Fruit fly (Drosophila melanogaster) whole organism, embryonic: ENCODE results near the gene CG42366.

Experiments
- CG10321 ChIP-seq: fragments of 200-800 bp; sonication (Bioruptor generic); IDR thresholded peaks from 2 replicates; pipeline ENCODE4 v1.3.6; 2022; ENCODE audit warnings: missing biosample characterization, missing genetic modification characterization
- CG11093 ChIP-seq: fragments of 200-800 bp; sonication (Bioruptor generic); IDR thresholded peaks from 3 replicates; pipeline ENCODE4 v1.3.6; 2022; ENCODE audit warnings: missing biosample characterization, missing genetic modification characterization
- CG12104 ChIP-seq: fragments of 200-800 bp; sonication (Bioruptor generic); optimal IDR thresholded peaks from 3 replicates; lab custom pipeline; 2016; ENCODE audit warnings: missing biosample characterization, missing genetic modification characterization
- CG12391 ChIP-seq: fragments of 200-800 bp; sonication (Bioruptor generic); optimal IDR thresholded peaks from 3 replicates; lab custom pipeline; 2018; ENCODE audit warnings: missing biosample characterization, mild to moderate bottlenecking, missing genetic modification characterization, moderate library complexity
- CG14965 ChIP-seq: fragments of 200-800 bp; sonication (Bioruptor generic); optimal IDR thresholded peaks from 2 replicates; lab custom pipeline; 2016; ENCODE audit warnings: missing biosample characterization, missing genetic modification characterization, borderline replicate concordance
- CG15269 ChIP-seq: fragments of 200-800 bp; sonication (Bioruptor generic); optimal IDR thresholded peaks from 2 replicates; lab custom pipeline; 2018; ENCODE audit warnings: missing biosample characterization, mild to moderate bottlenecking, missing genetic modification characterization, moderate library complexity
- CG16779 ChIP-seq: fragments of 200-800 bp; sonication (Bioruptor generic); IDR thresholded peaks from 2 replicates; pipeline ENCODE4 v1.3.6; 2022; ENCODE audit warnings: missing biosample characterization, missing genetic modification characterization
- CG17568 ChIP-seq: fragments of 200-800 bp; sonication (Bioruptor generic); optimal IDR thresholded peaks from 2 replicates; lab custom pipeline; 2018; ENCODE audit warnings: missing biosample characterization, mild to moderate bottlenecking, missing genetic modification characterization, moderate library complexity
- CG3281 ChIP-seq: fragments of 200-800 bp; sonication (Bioruptor generic); optimal IDR thresholded peaks from 3 replicates; lab custom pipeline; 2017; ENCODE audit warnings: missing biosample characterization, mild to moderate bottlenecking, missing genetic modification characterization
- CG33213 ChIP-seq: fragments of 200-800 bp; sonication (Bioruptor generic); optimal IDR thresholded peaks from 3 replicates; lab custom pipeline; 2016; ENCODE audit warnings: missing biosample characterization, missing genetic modification characterization
- CG34224 ChIP-seq: fragments of 200-800 bp; sonication (Bioruptor generic); IDR thresholded peaks from 3 replicates; pipeline ENCODE4 v1.3.6; 2022; ENCODE audit warnings: missing biosample characterization, missing genetic modification characterization; ENCODE audit not compliant: partially characterized antibody
- CG34422 ChIP-seq: fragments of 200-800 bp; sonication (Bioruptor generic); IDR thresholded peaks from 3 replicates; pipeline ENCODE4 v1.3.6; 2022; ENCODE audit warnings: missing biosample characterization, missing genetic modification characterization
- CG4282 ChIP-seq: fragments of 200-800 bp; sonication (Bioruptor generic); optimal IDR thresholded peaks from 2 replicates; lab custom pipeline; 2016; ENCODE audit warnings: missing biosample characterization, missing genetic modification characterization
- CG4617 ChIP-seq: fragments of 200-800 bp; sonication (Bioruptor generic); optimal IDR thresholded peaks from 3 replicates; lab custom pipeline; 2016; ENCODE audit warnings: missing biosample characterization, missing genetic modification characterization, borderline replicate concordance
- CG7372 ChIP-seq: fragments of 200-800 bp; sonication (Bioruptor generic); IDR thresholded peaks from 2 replicates; pipeline ENCODE4 v1.3.6; 2022; ENCODE audit warnings: missing biosample characterization, missing genetic modification characterization
- CG7745 ChIP-seq: fragments of 200-800 bp; sonication (Bioruptor generic); optimal IDR thresholded peaks from 2 replicates; lab custom pipeline; 2018; ENCODE audit warnings: missing biosample characterization, mild to moderate bottlenecking, missing genetic modification characterization, moderate library complexity
- CG8281 ChIP-seq: fragments of 200-800 bp; sonication (Bioruptor generic); optimal IDR thresholded peaks from 2 replicates; lab custom pipeline; 2018; ENCODE audit warnings: missing biosample characterization, mild to moderate bottlenecking, missing genetic modification characterization, moderate library complexity
- CG8478 ChIP-seq: fragments of >200 bp; optimal IDR thresholded peaks from 2 replicates; lab custom pipeline; 2018
- CG8924 ChIP-seq: fragments of 200-800 bp; optimal IDR thresholded peaks from 3 replicates; lab custom pipeline; 2019; ENCODE audit warnings: missing biosample characterization, mild to moderate bottlenecking, missing genetic modification characterization, moderate library complexity
- CoRest ChIP-seq: fragments of 200-800 bp; sonication (Bioruptor generic); optimal IDR thresholded peaks from 3 replicates; lab custom pipeline; 2018; ENCODE audit warnings: missing biosample characterization, mild to moderate bottlenecking, missing genetic modification characterization, moderate library complexity
- D19B ChIP-seq: fragments of 200-800 bp; sonication (Bioruptor generic); optimal IDR thresholded peaks from 2 replicates; lab custom pipeline; 2017; ENCODE audit warnings: missing biosample characterization, mild to moderate bottlenecking, missing genetic modification characterization
- Dad ChIP-seq: fragments of 200-800 bp; sonication (Bioruptor generic); optimal IDR thresholded peaks from 3 replicates; lab custom pipeline; 2016; ENCODE audit warnings: missing biosample characterization, missing genetic modification characterization
- Dip3 ChIP-seq: fragments of 200-800 bp; sonication (Bioruptor generic); optimal IDR thresholded peaks from 3 replicates; lab custom pipeline; 2016; ENCODE audit warnings: missing biosample characterization, missing genetic modification characterization
- Dll ChIP-seq: fragments of 200-800 bp; sonication (Bioruptor generic); IDR thresholded peaks from 4 replicates; pipeline ENCODE4 v1.3.6; 2022; ENCODE audit warnings: missing biosample characterization, missing genetic modification characterization; ENCODE audit not compliant: partially characterized antibody
- Fer2 ChIP-seq: fragments of 200-800 bp; sonication (Bioruptor generic); optimal IDR thresholded peaks from 2 replicates; lab custom pipeline; 2018; ENCODE audit warnings: missing biosample characterization, mild to moderate bottlenecking, missing genetic modification characterization, moderate library complexity
- Lhr ChIP-seq: fragments of 200-800 bp; sonication (Bioruptor generic); optimal IDR thresholded peaks from 3 replicates; lab custom pipeline; 2017; ENCODE audit warnings: mild to moderate bottlenecking, missing biosample characterization, missing genetic modification reagents, missing genetic modification characterization
- Mad ChIP-seq: fragments of 200-800 bp; sonication (Bioruptor generic); optimal IDR thresholded peaks from 2 replicates; lab custom pipeline; 2016; ENCODE audit warnings: missing biosample characterization, missing genetic modification characterization
- Meics ChIP-seq: fragments of 200-800 bp; sonication (Bioruptor generic); optimal IDR thresholded peaks from 2 replicates; lab custom pipeline; 2017; ENCODE audit warnings: missing biosample characterization, mild to moderate bottlenecking, missing genetic modification characterization
- Oaz ChIP-seq: fragments of 200-800 bp; sonication (Bioruptor generic); IDR thresholded peaks from 2 replicates; pipeline ENCODE4 v1.3.6; 2022; ENCODE audit warnings: missing biosample characterization, missing genetic modification characterization
- Opbp ChIP-seq: fragments of 200-800 bp; sonication (Bioruptor generic); IDR thresholded peaks from 3 replicates; pipeline ENCODE4 v1.3.6; 2022; ENCODE audit warnings: missing biosample characterization, missing genetic modification characterization; ENCODE audit not compliant: partially characterized antibody
- Rfx ChIP-seq: fragments of 200-800 bp; sonication (Bioruptor generic); IDR thresholded peaks from 2 replicates; pipeline ENCODE4 v1.3.6; 2022; ENCODE audit warnings: missing biosample characterization, missing genetic modification characterization
- Xbp1 ChIP-seq: fragments of 200-800 bp; sonication (Bioruptor generic); optimal IDR thresholded peaks from 3 replicates; lab custom pipeline; 2016; ENCODE audit warnings: missing biosample characterization, mild to moderate bottlenecking, missing genetic modification characterization
- Xrp1 ChIP-seq: fragments of 200-800 bp; sonication (Bioruptor generic); IDR thresholded peaks from 2 replicates; pipeline ENCODE4 v1.3.6; 2022; ENCODE audit warnings: missing biosample characterization, missing genetic modification characterization
- YL-1 ChIP-seq: fragments of 200-800 bp; sonication (Bioruptor generic); optimal IDR thresholded peaks from 3 replicates; lab custom pipeline; 2017; ENCODE audit warnings: missing biosample characterization, mild to moderate bottlenecking, missing genetic modification characterization
- cwo ChIP-seq: fragments of 200-800 bp; sonication (Bioruptor generic); optimal IDR thresholded peaks from 3 replicates; lab custom pipeline; 2017; ENCODE audit warnings: missing biosample characterization, missing genetic modification characterization, mild to moderate bottlenecking, moderate library complexity, missing genetic modification reagents
- dan ChIP-seq: fragments of 200-800 bp; sonication (Bioruptor generic); IDR thresholded peaks from 2 replicates; pipeline ENCODE4 v1.3.6; 2022; ENCODE audit warnings: missing biosample characterization, missing genetic modification characterization
- emc ChIP-seq: fragments of 200-800 bp; sonication (Bioruptor generic); optimal IDR thresholded peaks from 2 replicates; lab custom pipeline; 2016; ENCODE audit warnings: missing biosample characterization, missing genetic modification characterization
- ewg ChIP-seq: fragments of 200-800 bp; sonication (Bioruptor generic); optimal IDR thresholded peaks from 3 replicates; lab custom pipeline; 2017; ENCODE audit warnings: mild to moderate bottlenecking, missing biosample characterization, missing genetic modification reagents, missing genetic modification characterization
- eyg ChIP-seq: fragments of 200-800 bp; sonication (Bioruptor generic); optimal IDR thresholded peaks from 3 replicates; lab custom pipeline; 2016; ENCODE audit warnings: missing biosample characterization, missing genetic modification characterization
- fd64A ChIP-seq: fragments of 200-800 bp; sonication (Bioruptor generic); optimal IDR thresholded peaks from 3 replicates; lab custom pipeline; 2018; ENCODE audit warnings: missing biosample characterization, mild to moderate bottlenecking, missing genetic modification characterization
- hth ChIP-seq: fragments of >200 bp; optimal IDR thresholded peaks from 2 replicates; lab custom pipeline; 2017; ENCODE audit warnings: inconsistent platforms
- mam ChIP-seq: fragments of 200-800 bp; sonication (Bioruptor generic); optimal IDR thresholded peaks from 3 replicates; lab custom pipeline; 2016; ENCODE audit warnings: missing biosample characterization, missing genetic modification characterization
- pb ChIP-seq: fragments of 200-800 bp; sonication (Bioruptor generic); optimal IDR thresholded peaks from 3 replicates; lab custom pipeline; 2016; ENCODE audit warnings: missing biosample characterization, missing genetic modification characterization
- sisA ChIP-seq: fragments of 200-800 bp; sonication (Bioruptor generic); IDR thresholded peaks from 2 replicates; pipeline ENCODE4 v1.3.6; 2022; ENCODE audit warnings: missing biosample characterization, missing genetic modification characterization
- slbo ChIP-seq: fragments of 200-800 bp; sonication (Bioruptor generic); IDR thresholded peaks from 2 replicates; pipeline ENCODE4 v1.3.6; 2022; ENCODE audit warnings: missing biosample characterization, missing genetic modification characterization
- slp2 ChIP-seq: fragments of 200-800 bp; sonication (Bioruptor generic); optimal IDR thresholded peaks from 2 replicates; lab custom pipeline; 2016; ENCODE audit warnings: missing biosample characterization, missing genetic modification characterization
- so ChIP-seq: fragments of 200-800 bp; sonication (Bioruptor generic); IDR thresholded peaks from 3 replicates; pipeline ENCODE4 v1.3.6; 2022; ENCODE audit warnings: missing biosample characterization, missing genetic modification characterization
- tna ChIP-seq: fragments of 200-800 bp; sonication (Bioruptor generic); IDR thresholded peaks from 2 replicates; pipeline ENCODE4 v1.3.6; 2022; ENCODE audit warnings: missing biosample characterization, missing genetic modification characterization; ENCODE audit not compliant: partially characterized antibody
- tup ChIP-seq: fragments of 200-800 bp; sonication (Bioruptor generic); optimal IDR thresholded peaks from 2 replicates; lab custom pipeline; 2016; ENCODE audit warnings: missing biosample characterization, mild to moderate bottlenecking, missing genetic modification characterization, moderate library complexity

The CG42366 gene

dm6 chr2L:9966983-9967737 lies 42.2 kb downstream of the CG42366 start, which contains the start of the genes Dref and RpL13 (continued):
- TF ChIP-seq Lhr (GFP tag; lab: Kevin White, UChicago), result peak; percentile 80
- peak; percentile 83 for TF ChIP-seq CG4282 (GFP tag; lab: Kevin White, UChicago)
- TF ChIP-seq D19B, result peak; percentile 75
- TF ChIP-seq ewg (GFP tag; lab: Kevin White, UChicago), result peak; percentile 75
- peak; percentile 77; the same call in 2 of the 3 replicates for TF ChIP-seq CG34422 (GFP tag; lab: Robert Waterston, UW)
- peak; percentile 58; the same call in 1 of the 2 replicates for TF ChIP-seq Xrp1 (GFP tag; lab: Robert Waterston, UW)
- peak; percentile 84 for TF ChIP-seq mam
- peak; percentile 77 for TF ChIP-seq slbo (GFP tag; lab: Robert Waterston, UW)
- peak; percentile 91 for TF ChIP-seq pb (GFP tag; lab: Kevin White, UChicago)
- TF ChIP-seq sisA (GFP tag; lab: Robert Waterston, UW), result 0 out of 2 replicates have a peak, but pooled peaks have one; percentile 19
- TF ChIP-seq CG7372 (GFP tag; lab: Robert Waterston, UW), result peak; percentile 60
- TF ChIP-seq CG34224 (GFP tag; lab: Robert Waterston, UW), result peak; percentile 82
- peak; percentile 77 for TF ChIP-seq Xbp1
- TF ChIP-seq CG10321 (GFP tag; lab: Robert Waterston, UW), result peak; percentile 63
- TF ChIP-seq emc (GFP tag; lab: Kevin White, UChicago), result peak; percentile 79
- TF ChIP-seq CG12104 (GFP tag; lab: Kevin White, UChicago), result peak; percentile 78
- TF ChIP-seq hth (lab: Kevin White, UChicago), result no peak
- TF ChIP-seq CG8924 (tag; lab: Kevin White, UChicago), result peak; percentile 85
- peak; percentile 81 for TF ChIP-seq CG7745
- peak; percentile 70 for TF ChIP-seq CG8281
- peak; percentile 80 for TF ChIP-seq Dip3 (GFP tag; lab: Kevin White, UChicago)
- TF ChIP-seq CG14965 (GFP tag; lab: Kevin White, UChicago), result no peak
- TF ChIP-seq CG17568, result no peak
- no peak for TF ChIP-seq CG8478 (lab: Kevin White, UChicago)
- TF ChIP-seq Oaz, result peak; percentile 71
- peak; percentile 88 for TF ChIP-seq Rfx
- peak; percentile 88 for TF ChIP-seq CG12391 (tag; lab: Kevin White, UChicago)
- peak; percentile 88 for TF ChIP-seq Dll (GFP tag; lab: Robert Waterston, UW)
- TF ChIP-seq Fer2 (tag; lab: Kevin White, UChicago), result peak; percentile 86
- TF ChIP-seq Meics (GFP tag; lab: Kevin White, UChicago), result peak; percentile 94
- TF ChIP-seq CoRest (tag; lab: Kevin White, UChicago), result peak; percentile 76
- TF ChIP-seq tna (GFP tag; lab: Robert Waterston, UW), result peak; percentile 75; the same call in 1 of the 2 replicates
- TF ChIP-seq CG16779 (GFP tag; lab: Robert Waterston, UW), result peak; percentile 59
- TF ChIP-seq CG15269 (tag; lab: Kevin White, UChicago), result peak; percentile 87
- peak; percentile 85 for TF ChIP-seq Dad (GFP tag; lab: Kevin White, UChicago)
- peak; percentile 81 for TF ChIP-seq cwo (GFP tag; lab: Kevin White, UChicago)
- peak; percentile 92 for TF ChIP-seq CG33213 (GFP tag; lab: Kevin White, UChicago)
- peak; percentile 95 for TF ChIP-seq CG3281 (GFP tag; lab: Kevin White, UChicago)
- TF ChIP-seq CG4617 (GFP tag; lab: Kevin White, UChicago), result peak; percentile 70
- peak; percentile 94 for TF ChIP-seq fd64A (GFP tag; lab: Kevin White, UChicago)
- TF ChIP-seq YL-1 (GFP tag; lab: Kevin White, UChicago), result peak; percentile 100
- TF ChIP-seq Mad, result peak; percentile 87
- TF ChIP-seq slp2 (GFP tag; lab: Kevin White, UChicago), result peak; percentile 90
- TF ChIP-seq so (GFP tag; lab: Robert Waterston, UW), result peak; percentile 89
- TF ChIP-seq Opbp (GFP tag; lab: Robert Waterston, UW), result peak; percentile 99
- peak; percentile 54 for TF ChIP-seq tup (GFP tag; lab: Kevin White, UChicago)
- TF ChIP-seq dan, result no peak
- no peak for TF ChIP-seq CG11093 (GFP tag; lab: Robert Waterston, UW)
- peak; percentile 89 for TF ChIP-seq eyg (GFP tag; lab: Kevin White, UChicago)
